Fruit fly (Drosophila melanogaster): ENCODE data around the gene CG16890.

The CG16890 gene

dm6 chr2L:13829540-13829939, 45.4 kb upstream of the CG16890 start, which contains the start of the genes Arpc1 and Orc5 (continued):
- TF ChIP-seq HLH4C (GFP tag; IDR thresholded peaks at IDR 0.05; ENCODE audit: partially characterized antibody) (peak; percentile 77), CG12659 (GFP tag; optimal IDR thresholded peaks at IDR 0.05) (peak; percentile 79), CG31441 (GFP tag; IDR thresholded peaks at IDR 0.05) (no peak), inv (GFP tag; IDR thresholded peaks at IDR 0.05; ENCODE audit: partially characterized antibody) (peak; percentile 80; the same call in 1 of the 2 replicates), CG14014 (GFP tag; IDR thresholded peaks at IDR 0.05) (no peak), E2f1 (GFP tag; IDR thresholded peaks at IDR 0.05) (peak; percentile 76), H2.0 (GFP tag; IDR thresholded peaks at IDR 0.05) (no peak), CG6175 (GFP tag; IDR thresholded peaks at IDR 0.05) (no peak), Med (GFP tag) (peak; percentile 76), CG12236 (GFP tag; optimal IDR thresholded peaks at IDR 0.05) (no peak), CTCF (GFP tag; optimal IDR thresholded peaks at IDR 0.05) (no peak), Camta (GFP tag; optimal IDR thresholded peaks at IDR 0.05) (no peak), slp2 (GFP tag; optimal IDR thresholded peaks at IDR 0.05) (no peak), croc (GFP tag; conservative IDR thresholded peaks at IDR 0.05) (no peak), CG13296 (GFP tag; optimal IDR thresholded peaks at IDR 0.05) (no peak), Drgx (GFP tag; IDR thresholded peaks at IDR 0.05) (no peak), Opbp (GFP tag; IDR thresholded peaks at IDR 0.05; ENCODE audit: partially characterized antibody) (peak; percentile 89), CG18476 (GFP tag; optimal IDR thresholded peaks at IDR 0.05) (no peak), CG34376 (GFP tag; optimal IDR thresholded peaks at IDR 0.05) (no peak), Oli (tag; optimal IDR thresholded peaks at IDR 0.05) (no peak), Adf1 (GFP tag; IDR thresholded peaks at IDR 0.05) (no peak), H15 (GFP tag; IDR thresholded peaks at IDR 0.05) (no peak), Rfx (GFP tag; IDR thresholded peaks at IDR 0.05) (no peak), ab (GFP tag; optimal IDR thresholded peaks at IDR 0.05) (no peak), CG3995 (GFP tag; optimal IDR thresholded peaks at IDR 0.05) (peak; percentile 11), cato (GFP tag; optimal IDR thresholded peaks at IDR 0.05; ENCODE audit: borderline replicate concordance) (no peak), Fer1 (GFP tag; optimal IDR thresholded peaks at IDR 0.05) (no peak), D (optimal IDR thresholded peaks at IDR 0.05) (peak; percentile 10), D (GFP tag; optimal IDR thresholded peaks at IDR 0.05) (no peak), ci (GFP tag; IDR thresholded peaks at IDR 0.05) (no peak), CG2129 (GFP tag; IDR thresholded peaks at IDR 0.05; ENCODE audit: partially characterized antibody) (peak; percentile 82), nerfin-2 (GFP tag; IDR thresholded peaks at IDR 0.05; ENCODE audit: partially characterized antibody) (peak; percentile 64), Antp (GFP tag; optimal IDR thresholded peaks at IDR 0.05) (no peak), CG1647 (GFP tag; optimal IDR thresholded peaks at IDR 0.05) (no peak), Sry-δ (GFP tag; optimal IDR thresholded peaks at IDR 0.05) (peak; percentile 96), CG8281 (tag; optimal IDR thresholded peaks at IDR 0.05) (no peak), HmgD (GFP tag; optimal IDR thresholded peaks at IDR 0.05) (peak; percentile 46), CG31388 (GFP tag; optimal IDR thresholded peaks at IDR 0.05) (no peak), CG9797 (GFP tag; optimal IDR thresholded peaks at IDR 0.05) (peak; percentile 86), zen2 (GFP tag; IDR thresholded peaks at IDR 0.05; ENCODE audit: partially characterized antibody) (peak; percentile 72), CG3281 (GFP tag; optimal IDR thresholded peaks at IDR 0.05) (no peak), nom (GFP tag; optimal IDR thresholded peaks at IDR 0.05) (no peak), Ets65A (GFP tag) (no peak), B-H1 (GFP tag; IDR thresholded peaks at IDR 0.05) (no peak), CG34422 (GFP tag; IDR thresholded peaks at IDR 0.05) (peak; percentile 29; the same call in 1 of the 3 replicates), nau (GFP tag; optimal IDR thresholded peaks at IDR 0.05) (no peak), fru (optimal IDR thresholded peaks at IDR 0.05) (no peak), Dip3 (GFP tag; optimal IDR thresholded peaks at IDR 0.05) (no peak), hbn (GFP tag; IDR thresholded peaks at IDR 0.05; ENCODE audit: partially characterized antibody) (peak; percentile 92), CG14965 (GFP tag; optimal IDR thresholded peaks at IDR 0.05; ENCODE audit: borderline replicate concordance) (no peak), CrebB (tag; optimal IDR thresholded peaks at IDR 0.05) (no peak), disco-r (GFP tag; optimal IDR thresholded peaks at IDR 0.05) (no peak), CG6654 (GFP tag; optimal IDR thresholded peaks at IDR 0.05) (no peak)
